Fruit fly (Drosophila melanogaster) whole organism, wandering third instar larva: ENCODE data around the gene Cpr67Fb.

ENCODE experiments used
- Myc ChIP-seq: fragments of >200 bp; optimal IDR thresholded peaks from 2 replicates; lab custom pipeline; 2017
- brk ChIP-seq: fragments of 200-800 bp; sonication (Bioruptor generic); optimal IDR thresholded peaks from 2 replicates; lab custom pipeline; 2016; ENCODE audit warnings: missing biosample characterization, mild to moderate bottlenecking, missing genetic modification characterization

DNA sequence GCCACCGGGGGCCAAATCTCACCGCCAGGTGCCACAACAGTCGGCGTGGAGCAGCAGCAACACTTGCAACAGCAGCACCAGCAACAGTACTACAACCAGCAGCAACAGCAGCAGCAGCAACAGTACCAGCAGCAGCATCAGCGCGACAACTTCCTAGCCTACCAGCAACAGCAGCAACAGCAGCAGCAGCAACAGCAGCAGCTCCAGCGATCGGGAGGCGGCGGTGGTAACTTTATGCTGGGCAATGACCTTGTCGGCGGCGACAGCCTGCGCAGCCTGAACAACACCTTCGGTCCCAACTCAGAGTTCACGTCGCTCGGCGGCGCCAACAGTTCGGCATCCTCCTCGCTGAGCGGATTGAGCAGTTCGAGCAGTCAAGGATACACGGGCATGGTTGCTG lies 23.9 kb upstream of the Cpr67Fb start:
- TF ChIP-seq Myc (lab: Kevin White, UChicago) (no peak), brk (GFP tag; lab: Kevin White, UChicago) (no peak)
